Fruit fly (Drosophila melanogaster) S2 (cell line): Measurements from ENCODE around the gene CG31029.

Experiments used
- CG8478 ChIP-seq: fragments of >200 bp; optimal IDR thresholded peaks from 2 replicates; lab custom pipeline; 2018
- CTCF ChIP-seq, 2 experiments: fragments of >200 bp; optimal IDR thresholded peaks; 2 replicates each; lab custom pipeline; 2018

- no peak for TF ChIP-seq CTCF (optimal IDR thresholded peaks at IDR 0.05; lab: Kevin White, UChicago)
- TF ChIP-seq CG8478 (lab: Kevin White, UChicago): no peak
These were observed 17.9 kb downstream of the CG31029 start for dm6 chr3R:30114286-30114803.
